Worm (Caenorhabditis elegans) whole organism, young adult: ENCODE data around the gene nlp-9.
"Not testable (repeated sequence)": the region's sequence is repeated elsewhere in the genome, so short reads cannot be mapped to it uniquely, and the experiment has no call there.

Source experiments
- dpff-1 ChIP-seq: sonication (generic microtip); optimal IDR thresholded peaks from 2 replicates; lab custom pipeline; 2017; ENCODE audit warnings: mild to moderate bottlenecking, missing genetic modification characterization, missing compliant biosample characterization
- snpc-4 ChIP-seq, 5 experiments: fragments of 150-350 bp in 1 of 5; sonication (generic microtip) in 4 of 5; optimal IDR thresholded peaks; 2 replicates each; lab custom pipeline; 2014 to 2018; ENCODE audit warnings: missing genetic modification characterization in 5 of 5, missing biosample characterization in 3 of 5, antibody characterized with exemption in 2 of 5, mild to moderate bottlenecking in 2 of 5, missing compliant biosample characterization in 2 of 5, missing genotype in 2 of 5, moderate library complexity in 2 of 5, missing genetic modification reagents in 1 of 5

- TF ChIP-seq snpc-4 (GFP tag; optimal IDR thresholded peaks at IDR 0.05; lab: Kevin White, UChicago); snpc-4 (tag; optimal IDR thresholded peaks at IDR 0.05; lab: Kevin White, UChicago); dpff-1 (tag; lab: Kevin White, UChicago): not testable (repeated sequence)
Measured at ce11 chrV:4215856-4216255, 3.6 kb upstream of the nlp-9 start, which contains the start of gene H43I07.4.
